Worm (Caenorhabditis elegans): ENCODE measurements around the gene F36G3.3.

- TF ChIP-seq nhr-129 (tag; optimal IDR thresholded peaks at IDR 0.05) (peak; percentile 17), aly-2 (tag; optimal IDR thresholded peaks at IDR 0.05) (no peak), ztf-1 (GFP tag; conservative IDR thresholded peaks at IDR 0.05) (no peak), gmeb-1 (tag; optimal IDR thresholded peaks at IDR 0.05) (no peak), egl-27 (tag; optimal IDR thresholded peaks at IDR 0.05) (no peak)
These were observed 24.3 kb upstream of the F36G3.3 start, which contains the start of gene T09B9.4 for ce11 chrX:9774323-9774722.
